Fruit fly (Drosophila melanogaster) whole organism, larva: ENCODE results near the gene CG14326.

Experiments used
- noc ChIP-seq: fragments of 200-800 bp; sonication (Bioruptor generic); optimal IDR thresholded peaks from 3 replicates; lab custom pipeline; 2019; ENCODE audit warnings: missing biosample characterization, mild to moderate bottlenecking, missing genetic modification characterization, moderate library complexity

Gene CG14326

dm6 chr3R:17609059-17609458 is 9.8 kb upstream of the CG14326 start, which contains the start of gene CG14329:
Gene CG14329 (plus strand): TSS chr3R:17609359.
- no peak for TF ChIP-seq noc (tag; lab: Kevin White, UChicago)

- TF ChIP-seq noc (tag; lab: Kevin White, UChicago) = no peak
Measured at dm6 chr3R:17611411-17611810, 7.5 kb upstream of the CG14326 start, which contains the start of gene Edg91. Gene Edg91 (minus strand): TSS chr3R:17611511.

dm6 chr3R:17611836-17612235 is 7.1 kb upstream of the CG14326 start:
- no peak for TF ChIP-seq noc (tag; lab: Kevin White, UChicago)

dm6 chr3R:17612587-17612986 is 6.3 kb upstream of the CG14326 start, which contains the start of gene CG34281:
Gene CG34281 (plus strand): TSS chr3R:17612887.
- no peak for TF ChIP-seq noc (tag; lab: Kevin White, UChicago)

- no peak for TF ChIP-seq noc (tag; lab: Kevin White, UChicago)
Measured at dm6 chr3R:17613549-17613948, 5.4 kb upstream of the CG14326 start, which contains the start of gene CG14327. Gene CG14327 (plus strand): TSS chr3R:17613709.

dm6 chr3R:17615076-17615475 is 3.8 kb upstream of the CG14326 start:
- TF ChIP-seq noc (tag; lab: Kevin White, UChicago) = no peak

dm6 chr3R:17615746-17616145 is 3.2 kb upstream of the CG14326 start:
- no peak for TF ChIP-seq noc (tag; lab: Kevin White, UChicago)

dm6 chr3R:17616541-17616940 is 2.4 kb upstream of the CG14326 start:
- no peak for TF ChIP-seq noc (tag; lab: Kevin White, UChicago)

- TF ChIP-seq noc (tag; lab: Kevin White, UChicago) = no peak
Measured at dm6 chr3R:17617121-17617975, 1.6 kb upstream of the CG14326 start.

- no peak for TF ChIP-seq noc (tag; lab: Kevin White, UChicago)
Measured at dm6 chr3R:17617976-17618308, 958 bp upstream of the CG14326 start.

dm6 chr3R:17619726-17620282 is 904 bp downstream of the CG14326 start:
- peak; percentile 26 for TF ChIP-seq noc (tag; lab: Kevin White, UChicago)

- TF ChIP-seq noc (tag; lab: Kevin White, UChicago) = no peak
Measured at dm6 chr3R:17622062-17622766, 3.3 kb downstream of the CG14326 start, which contains the start of gene CG14323. Gene CG14323 (minus strand): TSS chr3R:17622112.

dm6 chr3R:17624549-17624948 is 5.6 kb downstream of the CG14326 start:
- TF ChIP-seq noc (tag; lab: Kevin White, UChicago) = no peak

- TF ChIP-seq noc (tag; lab: Kevin White, UChicago) = no peak
Measured at dm6 chr3R:17624968-17625367, 6.1 kb downstream of the CG14326 start, which contains the start of gene AttD. Gene AttD (plus strand): TSS chr3R:17625268.

- no peak for TF ChIP-seq noc (tag; lab: Kevin White, UChicago)
Measured at dm6 chr3R:17626827-17627226, 7.9 kb downstream of the CG14326 start, which contains the start of gene CG14325. Gene CG14325 (plus strand): TSS chr3R:17627127.

dm6 chr3R:17630417-17630816 is 11.5 kb downstream of the CG14326 start, which contains the start of gene CG43175:
Gene CG43175 (plus strand): TSS chr3R:17630717.
- TF ChIP-seq noc (tag; lab: Kevin White, UChicago) = no peak
